Fruit fly (Drosophila melanogaster) whole organism, embryonic: Measurements from ENCODE around the gene EMC6.

Source experiments
- Atf6 ChIP-seq: fragments of 200-800 bp; sonication (Bioruptor generic); IDR thresholded peaks from 2 replicates; pipeline ENCODE4 v1.3.6; 2022; ENCODE audit warnings: missing biosample characterization, missing genetic modification characterization
- Bgb ChIP-seq: fragments of 200-800 bp; sonication (Bioruptor generic); IDR thresholded peaks from 2 replicates; pipeline ENCODE4 v1.3.6; 2022; ENCODE audit warnings: missing biosample characterization, missing genetic modification characterization; ENCODE audit not compliant: partially characterized antibody
- CG10321 ChIP-seq: fragments of 200-800 bp; sonication (Bioruptor generic); IDR thresholded peaks from 2 replicates; pipeline ENCODE4 v1.3.6; 2022; ENCODE audit warnings: missing biosample characterization, missing genetic modification characterization
- CG11085 ChIP-seq: fragments of 200-800 bp; sonication (Bioruptor generic); IDR thresholded peaks from 2 replicates; pipeline ENCODE4 v1.3.6; 2022; ENCODE audit warnings: missing biosample characterization, missing genetic modification characterization
- CG11093 ChIP-seq: fragments of 200-800 bp; sonication (Bioruptor generic); IDR thresholded peaks from 3 replicates; pipeline ENCODE4 v1.3.6; 2022; ENCODE audit warnings: missing biosample characterization, missing genetic modification characterization
- CG11696 ChIP-seq: fragments of 200-800 bp; sonication (Bioruptor generic); IDR thresholded peaks from 2 replicates; pipeline ENCODE4 v1.3.6; 2022; ENCODE audit warnings: missing biosample characterization, missing genetic modification characterization
- CG12071 ChIP-seq: fragments of 200-800 bp; sonication (Bioruptor generic); optimal IDR thresholded peaks from 3 replicates; lab custom pipeline; 2018; ENCODE audit warnings: missing biosample characterization, mild to moderate bottlenecking, missing genetic modification characterization
- CG13775 ChIP-seq: fragments of 200-800 bp; sonication (Bioruptor generic); optimal IDR thresholded peaks from 3 replicates; lab custom pipeline; 2017; ENCODE audit warnings: missing biosample characterization, mild to moderate bottlenecking, missing genetic modification characterization
- CG15479 ChIP-seq: fragments of 200-800 bp; sonication (Bioruptor generic); optimal IDR thresholded peaks from 3 replicates; lab custom pipeline; 2019; ENCODE audit warnings: missing biosample characterization, mild to moderate bottlenecking, missing genetic modification characterization, moderate library complexity
- CG16863 ChIP-seq: fragments of 200-800 bp; sonication (Bioruptor generic); optimal IDR thresholded peaks from 3 replicates; lab custom pipeline; 2016; ENCODE audit warnings: missing biosample characterization, missing genetic modification characterization
- CG17612 ChIP-seq: fragments of 200-800 bp; sonication (Bioruptor generic); IDR thresholded peaks from 2 replicates; pipeline ENCODE4 v1.3.6; 2022; ENCODE audit warnings: missing biosample characterization, missing genetic modification characterization
- CG32532 ChIP-seq: fragments of 200-800 bp; sonication (Bioruptor generic); IDR thresholded peaks from 2 replicates; pipeline ENCODE4 v1.3.6; 2022; ENCODE audit warnings: missing biosample characterization, missing genetic modification characterization
- CG34376 ChIP-seq: fragments of 200-800 bp; sonication (Bioruptor generic); optimal IDR thresholded peaks from 2 replicates; lab custom pipeline; 2018; ENCODE audit warnings: missing biosample characterization, mild to moderate bottlenecking, missing genetic modification characterization
- CG3995 ChIP-seq: fragments of 200-800 bp; sonication (Bioruptor generic); optimal IDR thresholded peaks from 3 replicates; lab custom pipeline; 2016; ENCODE audit warnings: missing biosample characterization, missing genetic modification characterization
- CG42726 ChIP-seq: fragments of 200-800 bp; sonication (Bioruptor generic); IDR thresholded peaks from 2 replicates; pipeline ENCODE4 v1.3.6; 2022; ENCODE audit warnings: missing biosample characterization, missing genetic modification characterization; ENCODE audit not compliant: partially characterized antibody
- CG8478 ChIP-seq: fragments of >200 bp; optimal IDR thresholded peaks from 2 replicates; lab custom pipeline; 2018
- CrebB ChIP-seq: fragments of 200-800 bp; sonication (Bioruptor generic); optimal IDR thresholded peaks from 3 replicates; lab custom pipeline; 2018; ENCODE audit warnings: missing biosample characterization, mild to moderate bottlenecking, missing genetic modification characterization
- Dll ChIP-seq: fragments of 200-800 bp; sonication (Bioruptor generic); IDR thresholded peaks from 4 replicates; pipeline ENCODE4 v1.3.6; 2022; ENCODE audit warnings: missing biosample characterization, missing genetic modification characterization; ENCODE audit not compliant: partially characterized antibody
- Dp ChIP-seq: fragments of 200-800 bp; sonication (Bioruptor generic); optimal IDR thresholded peaks from 2 replicates; lab custom pipeline; 2018; ENCODE audit warnings: missing biosample characterization, mild to moderate bottlenecking, missing genetic modification characterization, moderate library complexity
- Dref ChIP-seq: fragments of 200-800 bp; sonication (Bioruptor generic); IDR thresholded peaks from 2 replicates; pipeline ENCODE4 v1.3.6; 2022; ENCODE audit warnings: missing biosample characterization, missing genetic modification characterization
- H2.0 ChIP-seq: fragments of 200-800 bp; sonication (Bioruptor generic); IDR thresholded peaks from 2 replicates; pipeline ENCODE4 v1.3.6; 2022; ENCODE audit warnings: missing biosample characterization, missing genetic modification characterization
- HLH4C ChIP-seq: fragments of 200-800 bp; sonication (Bioruptor generic); IDR thresholded peaks from 3 replicates; pipeline ENCODE4 v1.3.6; 2022; ENCODE audit warnings: missing biosample characterization, missing genetic modification characterization; ENCODE audit not compliant: partially characterized antibody
- Lhr ChIP-seq: fragments of 200-800 bp; sonication (Bioruptor generic); optimal IDR thresholded peaks from 3 replicates; lab custom pipeline; 2017; ENCODE audit warnings: mild to moderate bottlenecking, missing biosample characterization, missing genetic modification reagents, missing genetic modification characterization
- Nf-YA ChIP-seq: fragments of 200-800 bp; sonication (Bioruptor generic); IDR thresholded peaks from 2 replicates; pipeline ENCODE4 v1.3.6; 2022; ENCODE audit warnings: missing biosample characterization, missing genetic modification characterization
- Sox100B ChIP-seq: fragments of 200-800 bp; sonication (Bioruptor generic); optimal IDR thresholded peaks from 3 replicates; lab custom pipeline; 2018; ENCODE audit warnings: missing biosample characterization, mild to moderate bottlenecking, missing genetic modification characterization
- Vsx1 ChIP-seq: fragments of 200-800 bp; sonication (Bioruptor generic); optimal IDR thresholded peaks from 2 replicates; lab custom pipeline; 2017; ENCODE audit warnings: missing biosample characterization, mild to moderate bottlenecking, missing genetic modification characterization, missing genetic modification reagents
- bigmax ChIP-seq: fragments of 200-800 bp; sonication (Bioruptor generic); optimal IDR thresholded peaks from 2 replicates; lab custom pipeline; 2018; ENCODE audit warnings: missing biosample characterization, mild to moderate bottlenecking, missing genetic modification characterization
- bowl ChIP-seq: fragments of 200-800 bp; sonication (Bioruptor generic); IDR thresholded peaks from 2 replicates; pipeline ENCODE4 v1.3.6; 2022; ENCODE audit warnings: missing biosample characterization, missing genetic modification characterization
- cato ChIP-seq: fragments of 200-800 bp; sonication (Bioruptor generic); optimal IDR thresholded peaks from 2 replicates; lab custom pipeline; 2016; ENCODE audit warnings: missing biosample characterization, missing genetic modification characterization, borderline replicate concordance
- crp ChIP-seq, 2 experiments: fragments of 200-800 bp; sonication (Bioruptor generic); optimal IDR thresholded peaks; 2 replicates in 1 of 2; 3 replicates in 1 of 2; lab custom pipeline; 2017; ENCODE audit warnings: missing biosample characterization in 2 of 2, missing genetic modification characterization in 2 of 2, mild to moderate bottlenecking in 1 of 2, moderate library complexity in 1 of 2
- dan ChIP-seq: fragments of 200-800 bp; sonication (Bioruptor generic); IDR thresholded peaks from 2 replicates; pipeline ENCODE4 v1.3.6; 2022; ENCODE audit warnings: missing biosample characterization, missing genetic modification characterization
- dati ChIP-seq: fragments of 200-800 bp; sonication (Bioruptor generic); IDR thresholded peaks from 2 replicates; pipeline ENCODE4 v1.3.6; 2022; ENCODE audit warnings: missing biosample characterization, missing genetic modification characterization
- dpn ChIP-seq, 2 experiments: fragments of 200-800 bp; sonication (Bioruptor generic); optimal IDR thresholded peaks; 3 replicates each; lab custom pipeline; 2016; ENCODE audit warnings: missing biosample characterization in 2 of 2, missing genetic modification characterization in 2 of 2
- dysf ChIP-seq: fragments of 200-800 bp; sonication (Bioruptor generic); IDR thresholded peaks from 3 replicates; pipeline ENCODE4 v1.3.6; 2022; ENCODE audit warnings: missing biosample characterization, missing genetic modification characterization
- ewg ChIP-seq: fragments of 200-800 bp; sonication (Bioruptor generic); optimal IDR thresholded peaks from 3 replicates; lab custom pipeline; 2017; ENCODE audit warnings: mild to moderate bottlenecking, missing biosample characterization, missing genetic modification reagents, missing genetic modification characterization
- gce ChIP-seq: fragments of 200-800 bp; sonication (Bioruptor generic); IDR thresholded peaks from 3 replicates; pipeline ENCODE4 v1.3.6; 2022; ENCODE audit warnings: missing biosample characterization, missing genetic modification characterization
- gsb ChIP-seq: fragments of 200-800 bp; sonication (Bioruptor generic); IDR thresholded peaks from 2 replicates; pipeline ENCODE4 v1.3.6; 2022; ENCODE audit warnings: missing biosample characterization, missing genetic modification characterization
- hbn ChIP-seq: fragments of 200-800 bp; sonication (Bioruptor generic); IDR thresholded peaks from 2 replicates; pipeline ENCODE4 v1.3.6; 2022; ENCODE audit warnings: missing biosample characterization, missing genetic modification characterization; ENCODE audit not compliant: partially characterized antibody
- inv ChIP-seq: fragments of 200-800 bp; sonication (Bioruptor generic); IDR thresholded peaks from 2 replicates; pipeline ENCODE4 v1.3.6; 2022; ENCODE audit warnings: missing biosample characterization, missing genetic modification characterization; ENCODE audit not compliant: partially characterized antibody
- lilli ChIP-seq: fragments of 200-800 bp; sonication (Bioruptor generic); optimal IDR thresholded peaks from 3 replicates; lab custom pipeline; 2016; ENCODE audit warnings: missing biosample characterization, missing genetic modification characterization
- luna ChIP-seq: fragments of 200-800 bp; sonication (Bioruptor generic); optimal IDR thresholded peaks from 2 replicates; lab custom pipeline; 2016; ENCODE audit warnings: missing biosample characterization, missing genetic modification characterization
- nom ChIP-seq: fragments of 200-800 bp; sonication (Bioruptor generic); optimal IDR thresholded peaks from 2 replicates; lab custom pipeline; 2017; ENCODE audit warnings: missing biosample characterization, missing genetic modification characterization, mild to moderate bottlenecking, moderate library complexity, missing genetic modification reagents
- peb ChIP-seq: fragments of 200-800 bp; sonication (Bioruptor generic); IDR thresholded peaks from 2 replicates; pipeline ENCODE4 v1.3.6; 2022; ENCODE audit warnings: missing biosample characterization, missing genetic modification characterization
- pfk ChIP-seq: fragments of 200-800 bp; sonication (Bioruptor generic); optimal IDR thresholded peaks from 2 replicates; lab custom pipeline; 2018; ENCODE audit warnings: missing biosample characterization, mild to moderate bottlenecking, missing genetic modification characterization, moderate library complexity
- pnt ChIP-seq: fragments of 200-800 bp; sonication (Bioruptor generic); optimal IDR thresholded peaks from 3 replicates; lab custom pipeline; 2016; ENCODE audit warnings: missing biosample characterization, missing genetic modification characterization
- pros ChIP-seq: fragments of 200-800 bp; sonication (Bioruptor generic); optimal IDR thresholded peaks from 3 replicates; lab custom pipeline; 2019; ENCODE audit warnings: missing biosample characterization, mild to moderate bottlenecking, missing genetic modification characterization, moderate library complexity
- stwl ChIP-seq: fragments of 200-800 bp; sonication (Bioruptor generic); optimal IDR thresholded peaks from 3 replicates; lab custom pipeline; 2018; ENCODE audit warnings: missing biosample characterization, mild to moderate bottlenecking, missing genetic modification characterization, moderate library complexity
- trem ChIP-seq: fragments of 200-800 bp; optimal IDR thresholded peaks from 3 replicates; lab custom pipeline; 2019; ENCODE audit warnings: missing biosample characterization, mild to moderate bottlenecking, missing genetic modification characterization, moderate library complexity
- vnd ChIP-seq: fragments of 200-800 bp; sonication (Bioruptor generic); IDR thresholded peaks from 3 replicates; pipeline ENCODE4 v1.3.6; 2022; ENCODE audit warnings: missing biosample characterization, missing genetic modification characterization; ENCODE audit not compliant: partially characterized antibody

Gene EMC6

dm6 chr3R:25036644-25037043 is 11.8 kb upstream of the EMC6 start, which contains the start of gene CG31115:
Gene CG31115 (plus strand): TSS chr3R:25036944.
- TF ChIP-seq lilli (GFP tag; lab: Kevin White, UChicago) (no peak), CG34376 (no peak)
- TF ChIP-seq, all 482 proteins: peak for 0

- TF ChIP-seq dysf (GFP tag; lab: Robert Waterston, UW) (no peak), CG17612 (GFP tag; lab: Robert Waterston, UW) (no peak), HLH4C (GFP tag; lab: Robert Waterston, UW) (no peak), inv (GFP tag; lab: Robert Waterston, UW) (no peak), CrebB (tag; lab: Kevin White, UChicago) (no peak), crp (GFP tag; optimal IDR thresholded peaks at IDR 0.05; lab: Kevin White, UChicago) (peak in 1 of 2 experiments; percentile 18), luna (GFP tag; lab: Kevin White, UChicago) (no peak), Dref (peak; percentile 27; the same call in 1 of the 2 replicates), CG11085 (GFP tag; lab: Robert Waterston, UW) (no peak), vnd (no peak), gsb (GFP tag; lab: Robert Waterston, UW) (no peak), dati (GFP tag; lab: Robert Waterston, UW) (no peak), H2.0 (GFP tag; lab: Robert Waterston, UW) (no peak), stwl (tag; lab: Kevin White, UChicago) (peak; percentile 73), nom (peak; percentile 37), CG11696 (GFP tag; lab: Robert Waterston, UW) (no peak), CG32532 (no peak), gce (GFP tag; lab: Robert Waterston, UW) (no peak), Dp (GFP tag; lab: Kevin White, UChicago) (peak; percentile 97), bigmax (GFP tag; lab: Kevin White, UChicago) (no peak), CG16863 (GFP tag; lab: Kevin White, UChicago) (no peak), ewg (peak; percentile 9), dan (GFP tag; lab: Robert Waterston, UW) (no peak), Dll (GFP tag; lab: Robert Waterston, UW) (peak; percentile 30; the same call in 1 of the 4 replicates), CG11093 (GFP tag; lab: Robert Waterston, UW) (no peak), Lhr (no peak), Vsx1 (GFP tag; lab: Kevin White, UChicago) (no peak), Atf6 (GFP tag; lab: Robert Waterston, UW) (no peak), dpn (GFP tag; optimal IDR thresholded peaks at IDR 0.05; lab: Kevin White, UChicago) (no peak), Sox100B (GFP tag; lab: Kevin White, UChicago) (no peak), bowl (GFP tag; lab: Robert Waterston, UW) (no peak), trem (tag; lab: Kevin White, UChicago) (peak; percentile 61), CG13775 (GFP tag; lab: Kevin White, UChicago) (no peak), cato (no peak), CG3995 (GFP tag; lab: Kevin White, UChicago) (no peak), CG8478 (lab: Kevin White, UChicago) (no peak), CG10321 (GFP tag; lab: Robert Waterston, UW) (no peak), pros (GFP tag; lab: Kevin White, UChicago) (no peak), pnt (GFP tag; lab: Kevin White, UChicago) (no peak), CG15479 (GFP tag; lab: Kevin White, UChicago) (no peak), Nf-YA (no peak), hbn (no peak), CG42726 (GFP tag; lab: Robert Waterston, UW) (no peak; the same call in 1 of the 2 replicates), pfk (GFP tag; lab: Kevin White, UChicago) (no peak), peb (GFP tag; lab: Robert Waterston, UW) (no peak), CG12071 (GFP tag; lab: Kevin White, UChicago) (no peak), Bgb (GFP tag; lab: Robert Waterston, UW) (peak; percentile 20; the same call in 1 of the 2 replicates)
These were observed 8.3 kb upstream of the EMC6 start, which contains the start of gene Smg6 for dm6 chr3R:25033142-25033586. Gene Smg6 (minus strand): TSS chr3R:25033465.
